Fruit fly (Drosophila melanogaster): ENCODE data around the gene CG17597.

CG17597 gene

dm6 chr2L:18823243-18823803, 7.6 kb downstream of the CG17597 start, which contains the start of gene Ugt36D1 (continued):
- TF ChIP-seq pfk (GFP tag; optimal IDR thresholded peaks at IDR 0.05) (no peak), az2 (GFP tag; optimal IDR thresholded peaks at IDR 0.05) (no peak), CG3163 (GFP tag; optimal IDR thresholded peaks at IDR 0.05) (no peak), pho (GFP tag; optimal IDR thresholded peaks at IDR 0.05) (no peak), gt (GFP tag; IDR thresholded peaks at IDR 0.05) (no peak), stc (GFP tag; IDR thresholded peaks at IDR 0.05) (peak; percentile 23; the same call in 1 of the 2 replicates), ab (GFP tag; optimal IDR thresholded peaks at IDR 0.05) (no peak), danr (GFP tag; IDR thresholded peaks at IDR 0.05) (no peak), HmgD (GFP tag; optimal IDR thresholded peaks at IDR 0.05) (no peak), CG8944 (GFP tag; optimal IDR thresholded peaks at IDR 0.05) (no peak), corto (GFP tag; optimal IDR thresholded peaks at IDR 0.05) (peak; percentile 4), pum (GFP tag; optimal IDR thresholded peaks at IDR 0.05) (no peak), oc (tag; optimal IDR thresholded peaks at IDR 0.05) (peak; percentile 27), CG3847 (GFP tag; IDR thresholded peaks at IDR 0.05) (no peak), klu (GFP tag; IDR thresholded peaks at IDR 0.05) (no peak), crp (GFP tag; optimal IDR thresholded peaks at IDR 0.05) (no peak), gsb (GFP tag; IDR thresholded peaks at IDR 0.05) (no peak), abd-A (tag; optimal IDR thresholded peaks at IDR 0.05) (peak; percentile 18), dmrt99B (tag; optimal IDR thresholded peaks at IDR 0.05) (no peak), ftz-f1 (GFP tag; optimal IDR thresholded peaks at IDR 0.05) (peak; percentile 53), Sry-β (GFP tag; optimal IDR thresholded peaks at IDR 0.05) (peak; percentile 93), grau (tag; optimal IDR thresholded peaks at IDR 0.05) (no peak), peb (GFP tag; IDR thresholded peaks at IDR 0.05) (no peak), Dip3 (GFP tag; optimal IDR thresholded peaks at IDR 0.05) (no peak), CG10543 (GFP tag; optimal IDR thresholded peaks at IDR 0.05) (peak; percentile 17), Oaz (GFP tag; IDR thresholded peaks at IDR 0.05) (no peak), nom (GFP tag; optimal IDR thresholded peaks at IDR 0.05) (peak; percentile 15), tll (GFP tag; optimal IDR thresholded peaks at IDR 0.05) (no peak), tup (GFP tag; optimal IDR thresholded peaks at IDR 0.05) (no peak), gcm (GFP tag; optimal IDR thresholded peaks at IDR 0.05) (no peak), CG8388 (GFP tag; optimal IDR thresholded peaks at IDR 0.05) (no peak), esg (GFP tag; conservative IDR thresholded peaks at IDR 0.05) (no peak), CG2712 (tag; optimal IDR thresholded peaks at IDR 0.05) (no peak), vvl (GFP tag; IDR thresholded peaks at IDR 0.05) (0 out of 2 replicates have a peak, but pooled peaks have one; percentile 37), BEAF-32 (GFP tag; optimal IDR thresholded peaks at IDR 0.05) (no peak), CG14710 (tag; optimal IDR thresholded peaks at IDR 0.05) (peak; percentile 10), Mrtf (GFP tag; IDR thresholded peaks at IDR 0.05) (no peak), Rfx (GFP tag; IDR thresholded peaks at IDR 0.05) (peak; percentile 33; the same call in 1 of the 2 replicates), CG12744 (GFP tag; optimal IDR thresholded peaks at IDR 0.05) (no peak), Vsx1 (GFP tag; optimal IDR thresholded peaks at IDR 0.05) (no peak), Sry-δ (GFP tag; optimal IDR thresholded peaks at IDR 0.05) (no peak), CG13424 (tag; optimal IDR thresholded peaks at IDR 0.05) (no peak), slou (GFP tag; optimal IDR thresholded peaks at IDR 0.05) (no peak), cg (GFP tag; optimal IDR thresholded peaks at IDR 0.05) (no peak), Dad (GFP tag; optimal IDR thresholded peaks at IDR 0.05) (no peak), lbe (GFP tag; optimal IDR thresholded peaks at IDR 0.05) (peak; percentile 50), CG14667 (GFP tag; IDR thresholded peaks at IDR 0.05) (no peak), dpn (GFP tag; optimal IDR thresholded peaks at IDR 0.05) (peak in 1 of 2 experiments; percentile 0), CG18619 (GFP tag; optimal IDR thresholded peaks at IDR 0.05) (no peak), CG12236 (GFP tag; optimal IDR thresholded peaks at IDR 0.05) (no peak)

All from whole organism, embryonic.